Fruit fly (Drosophila melanogaster) whole organism, embryonic: ENCODE results near the gene Hr4.

Source experiments
- ATbp ChIP-seq: fragments of 200-800 bp; sonication (Bioruptor generic); optimal IDR thresholded peaks from 2 replicates; lab custom pipeline; 2017; ENCODE audit warnings: missing biosample characterization, mild to moderate bottlenecking, missing genetic modification characterization, missing genetic modification reagents
- Bteb2 ChIP-seq: fragments of 200-800 bp; sonication (Bioruptor generic); optimal IDR thresholded peaks from 2 replicates; lab custom pipeline; 2016; ENCODE audit warnings: missing biosample characterization, missing genetic modification characterization
- C15 ChIP-seq: fragments of 200-800 bp; sonication (Bioruptor generic); IDR thresholded peaks from 3 replicates; pipeline ENCODE4 v1.3.6; 2022; ENCODE audit warnings: missing biosample characterization, missing genetic modification characterization
- CG11560 ChIP-seq: fragments of 200-800 bp; sonication (Bioruptor generic); IDR thresholded peaks from 3 replicates; pipeline ENCODE4 v1.3.6; 2022; ENCODE audit warnings: missing biosample characterization, missing genetic modification characterization
- CG12155 ChIP-seq: fragments of 200-800 bp; sonication (Bioruptor generic); optimal IDR thresholded peaks from 3 replicates; lab custom pipeline; 2016; ENCODE audit warnings: missing biosample characterization, missing genetic modification characterization
- CG12744 ChIP-seq: fragments of 200-800 bp; sonication (Bioruptor generic); optimal IDR thresholded peaks from 2 replicates; lab custom pipeline; 2016; ENCODE audit warnings: missing biosample characterization, missing genetic modification characterization
- CG13123 ChIP-seq: fragments of 200-800 bp; sonication (Bioruptor generic); optimal IDR thresholded peaks from 2 replicates; lab custom pipeline; 2016; ENCODE audit warnings: missing biosample characterization, missing genetic modification characterization
- CG14014 ChIP-seq: fragments of 200-800 bp; sonication (Bioruptor generic); IDR thresholded peaks from 2 replicates; pipeline ENCODE4 v1.3.6; 2022; ENCODE audit warnings: missing biosample characterization, missing genetic modification characterization
- CG15011 ChIP-seq: fragments of 200-800 bp; sonication (Bioruptor generic); optimal IDR thresholded peaks from 3 replicates; lab custom pipeline; 2018; ENCODE audit warnings: missing biosample characterization, mild to moderate bottlenecking, missing genetic modification characterization
- CG17612 ChIP-seq: fragments of 200-800 bp; sonication (Bioruptor generic); IDR thresholded peaks from 2 replicates; pipeline ENCODE4 v1.3.6; 2022; ENCODE audit warnings: missing biosample characterization, missing genetic modification characterization
- CG17802 ChIP-seq: fragments of 200-800 bp; sonication (Bioruptor generic); optimal IDR thresholded peaks from 2 replicates; lab custom pipeline; 2018; ENCODE audit warnings: missing biosample characterization, mild to moderate bottlenecking, missing genetic modification characterization, moderate library complexity
- CG17912 ChIP-seq: fragments of 200-800 bp; sonication (Bioruptor generic); optimal IDR thresholded peaks from 2 replicates; lab custom pipeline; 2018; ENCODE audit warnings: missing biosample characterization, mild to moderate bottlenecking, missing genetic modification characterization
- CG18262 ChIP-seq: fragments of 200-800 bp; optimal IDR thresholded peaks from 3 replicates; lab custom pipeline; 2019; ENCODE audit warnings: missing biosample characterization, mild to moderate bottlenecking, missing genetic modification characterization, moderate library complexity
- CG2202 ChIP-seq: fragments of 200-800 bp; sonication (Bioruptor generic); optimal IDR thresholded peaks from 2 replicates; lab custom pipeline; 2018; ENCODE audit warnings: missing biosample characterization, mild to moderate bottlenecking, missing genetic modification characterization
- CG32772 ChIP-seq: fragments of 200-800 bp; sonication (Bioruptor generic); IDR thresholded peaks from 2 replicates; pipeline ENCODE4 v1.3.6; 2022; ENCODE audit warnings: missing biosample characterization, missing genetic modification characterization
- CG6689 ChIP-seq: fragments of 200-800 bp; sonication (Bioruptor generic); IDR thresholded peaks from 2 replicates; pipeline ENCODE4 v1.3.6; 2022; ENCODE audit warnings: missing biosample characterization, missing genetic modification characterization
- CG6791 ChIP-seq: fragments of 200-800 bp; sonication (Bioruptor generic); IDR thresholded peaks from 3 replicates; pipeline ENCODE4 v1.3.6; 2022; ENCODE audit warnings: missing biosample characterization, missing genetic modification characterization; ENCODE audit not compliant: partially characterized antibody
- CG6854 ChIP-seq: fragments of 200-800 bp; sonication (Bioruptor generic); optimal IDR thresholded peaks from 3 replicates; lab custom pipeline; 2017; ENCODE audit warnings: missing biosample characterization, mild to moderate bottlenecking, missing genetic modification characterization
- CG8281 ChIP-seq: fragments of 200-800 bp; sonication (Bioruptor generic); optimal IDR thresholded peaks from 2 replicates; lab custom pipeline; 2018; ENCODE audit warnings: missing biosample characterization, mild to moderate bottlenecking, missing genetic modification characterization, moderate library complexity
- CG9437 ChIP-seq: fragments of 200-800 bp; sonication (Bioruptor generic); optimal IDR thresholded peaks from 2 replicates; lab custom pipeline; 2018; ENCODE audit warnings: missing biosample characterization, mild to moderate bottlenecking, missing genetic modification characterization
- CrebB ChIP-seq: fragments of 200-800 bp; sonication (Bioruptor generic); optimal IDR thresholded peaks from 3 replicates; lab custom pipeline; 2018; ENCODE audit warnings: missing biosample characterization, mild to moderate bottlenecking, missing genetic modification characterization
- Doc3 ChIP-seq: fragments of 200-800 bp; sonication (Bioruptor generic); IDR thresholded peaks from 3 replicates; pipeline ENCODE4 v1.3.6; 2022; ENCODE audit warnings: missing biosample characterization, missing genetic modification characterization; ENCODE audit not compliant: partially characterized antibody
- ERR ChIP-seq: fragments of 200-800 bp; sonication (Bioruptor generic); optimal IDR thresholded peaks from 2 replicates; lab custom pipeline; 2016; ENCODE audit warnings: missing biosample characterization, missing genetic modification characterization
- Fer1 ChIP-seq: fragments of 200-800 bp; sonication (Bioruptor generic); optimal IDR thresholded peaks from 2 replicates; lab custom pipeline; 2017; ENCODE audit warnings: missing biosample characterization, mild to moderate bottlenecking, missing genetic modification characterization
- GATAe ChIP-seq: fragments of 200-800 bp; sonication (Bioruptor generic); conservative IDR thresholded peaks from 2 replicates; pipeline ENCODE4 v1.3.6; 2022; ENCODE audit warnings: missing biosample characterization, missing genetic modification characterization
- HmgD ChIP-seq: fragments of 200-800 bp; sonication (Bioruptor generic); optimal IDR thresholded peaks from 3 replicates; lab custom pipeline; 2016; ENCODE audit warnings: missing biosample characterization, missing genetic modification characterization
- Hmr ChIP-seq: fragments of 200-800 bp; sonication (Bioruptor generic); optimal IDR thresholded peaks from 3 replicates; lab custom pipeline; 2017; ENCODE audit warnings: mild to moderate bottlenecking, missing biosample characterization, missing genetic modification reagents, missing genetic modification characterization
- Hr3 ChIP-seq: fragments of 200-800 bp; sonication (Bioruptor generic); optimal IDR thresholded peaks from 3 replicates; lab custom pipeline; 2016; ENCODE audit warnings: missing biosample characterization, missing genetic modification characterization
- Hr51 ChIP-seq, 2 experiments: fragments of 200-800 bp; sonication (Bioruptor generic); optimal IDR thresholded peaks; 2 replicates in 1 of 2; 3 replicates in 1 of 2; lab custom pipeline; 2016 to 2018; ENCODE audit warnings: missing biosample characterization in 2 of 2, missing genetic modification characterization in 2 of 2, mild to moderate bottlenecking in 1 of 2, moderate library complexity in 1 of 2
- Lim3 ChIP-seq: fragments of 200-800 bp; sonication (Bioruptor generic); IDR thresholded peaks from 2 replicates; pipeline ENCODE4 v1.3.6; 2022; ENCODE audit warnings: missing biosample characterization, missing genetic modification characterization
- Poxn ChIP-seq: fragments of 200-800 bp; sonication (Bioruptor generic); IDR thresholded peaks from 2 replicates; pipeline ENCODE4 v1.3.6; 2022; ENCODE audit warnings: missing biosample characterization, missing genetic modification characterization
- Rx ChIP-seq: fragments of 200-800 bp; sonication (Bioruptor generic); IDR thresholded peaks from 2 replicates; pipeline ENCODE4 v1.3.6; 2022; ENCODE audit warnings: missing biosample characterization, missing genetic modification characterization
- Sox100B ChIP-seq: fragments of 200-800 bp; sonication (Bioruptor generic); optimal IDR thresholded peaks from 3 replicates; lab custom pipeline; 2018; ENCODE audit warnings: missing biosample characterization, mild to moderate bottlenecking, missing genetic modification characterization
- Xbp1 ChIP-seq: fragments of 200-800 bp; sonication (Bioruptor generic); optimal IDR thresholded peaks from 3 replicates; lab custom pipeline; 2016; ENCODE audit warnings: missing biosample characterization, mild to moderate bottlenecking, missing genetic modification characterization
- Xrp1 ChIP-seq: fragments of 200-800 bp; sonication (Bioruptor generic); IDR thresholded peaks from 2 replicates; pipeline ENCODE4 v1.3.6; 2022; ENCODE audit warnings: missing biosample characterization, missing genetic modification characterization
- ara ChIP-seq: fragments of 200-800 bp; sonication (Bioruptor generic); IDR thresholded peaks from 2 replicates; pipeline ENCODE4 v1.3.6; 2022; ENCODE audit warnings: missing biosample characterization, missing genetic modification characterization
- bsh ChIP-seq, 2 experiments: fragments of 200-800 bp; sonication (Bioruptor generic); optimal IDR thresholded peaks; 2 replicates each; lab custom pipeline; 2017 to 2018; ENCODE audit warnings: mild to moderate bottlenecking in 2 of 2, missing biosample characterization in 2 of 2, missing genetic modification characterization in 2 of 2, moderate library complexity in 1 of 2
- cato ChIP-seq: fragments of 200-800 bp; sonication (Bioruptor generic); optimal IDR thresholded peaks from 2 replicates; lab custom pipeline; 2016; ENCODE audit warnings: missing biosample characterization, missing genetic modification characterization, borderline replicate concordance
- da ChIP-seq: fragments of 200-800 bp; sonication (Bioruptor generic); optimal IDR thresholded peaks from 2 replicates; lab custom pipeline; 2016; ENCODE audit warnings: missing biosample characterization, missing genetic modification characterization
- dpn ChIP-seq, 2 experiments: fragments of 200-800 bp; sonication (Bioruptor generic); optimal IDR thresholded peaks; 3 replicates each; lab custom pipeline; 2016; ENCODE audit warnings: missing biosample characterization in 2 of 2, missing genetic modification characterization in 2 of 2
- exex ChIP-seq: fragments of 200-800 bp; sonication (Bioruptor generic); optimal IDR thresholded peaks from 4 replicates; lab custom pipeline; 2018; ENCODE audit warnings: missing biosample characterization, mild to moderate bottlenecking, missing genetic modification characterization, moderate library complexity
- fru ChIP-seq: fragments of >200 bp; optimal IDR thresholded peaks from 2 replicates; lab custom pipeline; 2017
- gt ChIP-seq: fragments of 200-800 bp; sonication (Bioruptor generic); IDR thresholded peaks from 2 replicates; pipeline ENCODE4 v1.3.6; 2022; ENCODE audit warnings: missing biosample characterization, missing genetic modification characterization
- jing ChIP-seq: fragments of 200-800 bp; sonication (Bioruptor generic); optimal IDR thresholded peaks from 2 replicates; lab custom pipeline; 2018; ENCODE audit warnings: missing biosample characterization, mild to moderate bottlenecking, missing genetic modification characterization
- kah ChIP-seq: fragments of 200-800 bp; sonication (Bioruptor generic); optimal IDR thresholded peaks from 2 replicates; lab custom pipeline; 2018; ENCODE audit warnings: missing biosample characterization, mild to moderate bottlenecking, missing genetic modification characterization
- phol ChIP-seq: fragments of 200-800 bp; sonication (Bioruptor generic); optimal IDR thresholded peaks from 3 replicates; lab custom pipeline; 2018; ENCODE audit warnings: missing biosample characterization, mild to moderate bottlenecking, missing genetic modification characterization, moderate library complexity
- ranshi ChIP-seq: fragments of 200-800 bp; sonication (Bioruptor generic); IDR thresholded peaks from 2 replicates; pipeline ENCODE4 v1.3.6; 2022; ENCODE audit warnings: missing biosample characterization, missing genetic modification characterization
- sqz ChIP-seq: fragments of 200-800 bp; sonication (Bioruptor generic); optimal IDR thresholded peaks from 3 replicates; lab custom pipeline; 2018; ENCODE audit warnings: missing biosample characterization, mild to moderate bottlenecking, missing genetic modification characterization
- ssp ChIP-seq: fragments of 200-800 bp; sonication (Bioruptor generic); IDR thresholded peaks from 2 replicates; pipeline ENCODE4 v1.3.6; 2022; ENCODE audit warnings: missing biosample characterization, missing genetic modification characterization
- unc-4 ChIP-seq: fragments of 200-800 bp; sonication (Bioruptor generic); IDR thresholded peaks from 2 replicates; pipeline ENCODE4 v1.3.6; 2022; ENCODE audit warnings: missing biosample characterization, missing genetic modification characterization; ENCODE audit not compliant: partially characterized antibody
- zf30C ChIP-seq: fragments of 200-800 bp; sonication (Bioruptor generic); optimal IDR thresholded peaks from 3 replicates; lab custom pipeline; 2018; ENCODE audit warnings: missing biosample characterization, mild to moderate bottlenecking, missing genetic modification characterization

Gene Hr4

dm6 chrX:2005840-2006239, 64.1 kb downstream of the Hr4 start (continued):
- TF ChIP-seq Doc3 (GFP tag; lab: Robert Waterston, UW): no peak
- peak; percentile 72 for TF ChIP-seq Hmr (GFP tag; lab: Kevin White, UChicago)
- TF ChIP-seq CG15011 (GFP tag; lab: Kevin White, UChicago): peak; percentile 65
- no peak for TF ChIP-seq fru (lab: Kevin White, UChicago)
- peak; percentile 59 to 73 for TF ChIP-seq dpn (GFP tag; optimal IDR thresholded peaks at IDR 0.05; lab: Kevin White, UChicago)
- TF ChIP-seq CG6854 (GFP tag; lab: Kevin White, UChicago): peak; percentile 69
- no peak for TF ChIP-seq CG12155 (GFP tag; lab: Kevin White, UChicago)
- no peak for TF ChIP-seq CG11560 (tag; lab: Robert Waterston, UW)
- peak; percentile 71 for TF ChIP-seq Fer1 (GFP tag; lab: Kevin White, UChicago)
- TF ChIP-seq CG32772: peak; percentile 52; the same call in 1 of the 2 replicates
- TF ChIP-seq Sox100B (GFP tag; lab: Kevin White, UChicago): no peak
- TF ChIP-seq CG9437 (GFP tag; lab: Kevin White, UChicago): peak; percentile 49
- TF ChIP-seq Xrp1 (GFP tag; lab: Robert Waterston, UW): no peak
- TF ChIP-seq Xbp1 (GFP tag; lab: Kevin White, UChicago): peak; percentile 54
- TF ChIP-seq unc-4: no peak
- 0 out of 3 replicates have a peak, but pooled peaks have one; percentile 23 for TF ChIP-seq CG6791 (GFP tag; lab: Robert Waterston, UW)
- no peak for TF ChIP-seq ssp (GFP tag; lab: Robert Waterston, UW)
- peak; percentile 14; the same call in 1 of the 2 replicates for TF ChIP-seq ara
- peak; percentile 60 for TF ChIP-seq phol (tag; lab: Kevin White, UChicago)
- TF ChIP-seq CG18262 (tag; lab: Kevin White, UChicago): peak; percentile 48
- TF ChIP-seq CG17802 (tag; lab: Kevin White, UChicago): peak; percentile 53
- no peak for TF ChIP-seq CG17612 (GFP tag; lab: Robert Waterston, UW)
- peak; percentile 67; the same call in 1 of the 2 replicates for TF ChIP-seq CG14014 (GFP tag; lab: Robert Waterston, UW)
- peak; percentile 48 for TF ChIP-seq HmgD (GFP tag; lab: Kevin White, UChicago)
- 0 out of 2 replicates have a peak, but pooled peaks have one; percentile 13 for TF ChIP-seq ranshi (GFP tag; lab: Robert Waterston, UW)
- TF ChIP-seq GATAe (GFP tag; lab: Robert Waterston, UW): no peak
- peak; percentile 50 for TF ChIP-seq CG2202 (tag; lab: Kevin White, UChicago)
- peak in 1 of 2 experiments; percentile 60 for TF ChIP-seq bsh (GFP tag; optimal IDR thresholded peaks at IDR 0.05; lab: Kevin White, UChicago)
- TF ChIP-seq ATbp: peak; percentile 73
- no peak for TF ChIP-seq exex (tag; lab: Kevin White, UChicago)
- peak; percentile 33 for TF ChIP-seq cato (GFP tag; lab: Kevin White, UChicago)
- peak; percentile 4 to 66 for TF ChIP-seq Hr51 (GFP tag; optimal IDR thresholded peaks at IDR 0.05; lab: Kevin White, UChicago)
- peak; percentile 51 for TF ChIP-seq CG12744 (GFP tag; lab: Kevin White, UChicago)
- TF ChIP-seq zf30C (GFP tag; lab: Kevin White, UChicago): peak; percentile 38
- TF ChIP-seq CrebB (tag; lab: Kevin White, UChicago): peak; percentile 61
- no peak for TF ChIP-seq ERR (GFP tag; lab: Kevin White, UChicago)
- peak; percentile 30; the same call in 1 of the 2 replicates for TF ChIP-seq Rx (GFP tag; lab: Robert Waterston, UW)
- peak; percentile 12; the same call in 1 of the 2 replicates for TF ChIP-seq CG6689
- TF ChIP-seq sqz (GFP tag; lab: Kevin White, UChicago): peak; percentile 74
- TF ChIP-seq jing (GFP tag; lab: Kevin White, UChicago): peak; percentile 18
- TF ChIP-seq CG17912: peak; percentile 92
- TF ChIP-seq CG13123 (GFP tag; lab: Kevin White, UChicago): peak; percentile 8
- peak; percentile 32 for TF ChIP-seq Bteb2
- no peak for TF ChIP-seq gt (GFP tag; lab: Robert Waterston, UW)
- peak; percentile 28 for TF ChIP-seq CG8281 (tag; lab: Kevin White, UChicago)
- no peak for TF ChIP-seq C15 (GFP tag; lab: Robert Waterston, UW)
- peak; percentile 26 for TF ChIP-seq da (GFP tag; lab: Kevin White, UChicago)
- no peak for TF ChIP-seq Poxn
- peak; percentile 59 for TF ChIP-seq kah
- peak; percentile 7 for TF ChIP-seq Hr3 (GFP tag; lab: Kevin White, UChicago)
- TF ChIP-seq Lim3 (GFP tag; lab: Robert Waterston, UW): no peak
